Worm (Caenorhabditis elegans) whole organism, late embryonic: ENCODE data around the gene set-27.

Experiments used
- ceh-14 ChIP-seq: sonication (generic microtip); optimal IDR thresholded peaks from 2 replicates; lab custom pipeline; 2016; ENCODE audit warnings: missing genotype, missing genetic modification characterization, missing compliant biosample characterization
- ceh-22 ChIP-seq: sonication (generic microtip); optimal IDR thresholded peaks from 2 replicates; lab custom pipeline; 2017; ENCODE audit warnings: missing biosample characterization, missing genetic modification characterization
- ceh-9 ChIP-seq: sonication (generic microtip); optimal IDR thresholded peaks from 2 replicates; lab custom pipeline; 2016; ENCODE audit warnings: mild to moderate bottlenecking, missing genetic modification characterization, inconsistent platforms, missing compliant biosample characterization
- che-1 ChIP-seq: sonication (generic microtip); optimal IDR thresholded peaks from 2 replicates; lab custom pipeline; 2016; ENCODE audit warnings: mild to moderate bottlenecking, missing genetic modification characterization, missing compliant biosample characterization
- hlh-30 ChIP-seq: sonication (generic microtip); optimal IDR thresholded peaks from 2 replicates; lab custom pipeline; 2017; ENCODE audit warnings: antibody characterized with exemption, missing genetic modification characterization, missing compliant biosample characterization; ENCODE audit not compliant: insufficient read depth
- pha-4 ChIP-seq: fragments of 150-350 bp; optimal IDR thresholded peaks from 2 replicates; lab custom pipeline; 2018; ENCODE audit warnings: missing biosample characterization, missing genetic modification reagents, missing genetic modification characterization
- tbx-2 ChIP-seq: sonication (generic microtip); optimal IDR thresholded peaks from 2 replicates; lab custom pipeline; 2016; ENCODE audit warnings: missing genetic modification characterization, missing compliant biosample characterization
- tbx-7 ChIP-seq: sonication (generic microtip); optimal IDR thresholded peaks from 2 replicates; lab custom pipeline; 2016; ENCODE audit warnings: missing genotype, missing genetic modification characterization, missing compliant biosample characterization

The set-27 gene

DNA sequence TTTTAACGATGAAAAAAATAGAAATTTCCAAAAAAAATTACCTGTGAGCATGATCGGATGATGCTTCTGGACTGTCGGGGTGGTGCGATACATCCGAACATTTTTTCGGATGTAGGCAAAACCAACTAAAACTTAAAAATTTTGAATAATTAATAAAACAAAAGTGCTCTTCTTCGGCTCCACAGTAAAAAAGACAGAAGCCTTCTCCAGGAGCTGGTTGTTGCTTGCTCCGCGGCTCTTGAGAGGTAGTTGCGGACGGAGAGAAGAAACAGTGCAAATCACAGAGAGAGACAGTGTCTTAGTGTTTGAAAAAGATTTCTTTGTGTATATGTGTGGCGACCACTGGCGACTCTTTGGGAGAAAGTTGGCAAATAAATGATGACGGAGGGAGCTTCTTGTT, 55.5 kb downstream of the set-27 start, which contains the start of gene gldi-9:
gldi-9 (minus strand) TSS at position 101 of the 400 bp plus-strand sequence.
- no peak for TF ChIP-seq che-1 (tag; lab: Kevin White, UChicago)
- TF ChIP-seq tbx-7 (tag; lab: Kevin White, UChicago) = no peak
- TF ChIP-seq ceh-22 = no peak
- TF ChIP-seq pha-4 = no peak
- TF ChIP-seq ceh-9 (tag; lab: Kevin White, UChicago) = no peak
- TF ChIP-seq ceh-14 (tag; lab: Kevin White, UChicago) = no peak
- no peak for TF ChIP-seq hlh-30 (tag; lab: Kevin White, UChicago)
- TF ChIP-seq tbx-2 (tag; lab: Kevin White, UChicago) = no peak
